Fruit fly (Drosophila melanogaster) whole organism, embryonic: ENCODE data around the gene her.

Experiments
- Aef1 ChIP-seq: fragments of 200-800 bp; sonication (Bioruptor generic); IDR thresholded peaks from 3 replicates; pipeline ENCODE4 v1.3.6; 2022; ENCODE audit warnings: missing biosample characterization, missing genetic modification characterization
- Antp ChIP-seq: fragments of 200-800 bp; sonication (Bioruptor generic); optimal IDR thresholded peaks from 3 replicates; lab custom pipeline; 2016; ENCODE audit warnings: missing biosample characterization, missing genetic modification characterization
- Atf3 ChIP-seq: fragments of 200-800 bp; sonication (Bioruptor generic); optimal IDR thresholded peaks from 3 replicates; lab custom pipeline; 2016; ENCODE audit warnings: missing biosample characterization, missing genetic modification characterization
- B-H1 ChIP-seq: fragments of 200-800 bp; sonication (Bioruptor generic); IDR thresholded peaks from 3 replicates; pipeline ENCODE4 v1.3.6; 2022; ENCODE audit warnings: missing biosample characterization, missing genetic modification characterization
- CG10274 ChIP-seq: fragments of 200-800 bp; sonication (Bioruptor generic); optimal IDR thresholded peaks from 3 replicates; lab custom pipeline; 2017; ENCODE audit warnings: missing biosample characterization, mild to moderate bottlenecking, missing genetic modification characterization
- CG11695 ChIP-seq: fragments of 200-800 bp; sonication (Bioruptor generic); IDR thresholded peaks from 3 replicates; pipeline ENCODE4 v1.3.6; 2022; ENCODE audit warnings: missing biosample characterization, missing genetic modification characterization
- CG12219 ChIP-seq: fragments of 200-800 bp; sonication (Bioruptor generic); optimal IDR thresholded peaks from 3 replicates; lab custom pipeline; 2018; ENCODE audit warnings: missing biosample characterization, mild to moderate bottlenecking, missing genetic modification characterization
- CG12659 ChIP-seq: fragments of 200-800 bp; sonication (Bioruptor generic); optimal IDR thresholded peaks from 3 replicates; lab custom pipeline; 2017; ENCODE audit warnings: mild to moderate bottlenecking, missing biosample characterization, missing genetic modification reagents, missing genetic modification characterization
- CG2678 ChIP-seq: fragments of 200-800 bp; sonication (Bioruptor generic); optimal IDR thresholded peaks from 3 replicates; lab custom pipeline; 2019; ENCODE audit warnings: missing biosample characterization, mild to moderate bottlenecking, missing genetic modification characterization, moderate library complexity
- CG30431 ChIP-seq: fragments of 200-800 bp; sonication (Bioruptor generic); optimal IDR thresholded peaks from 2 replicates; lab custom pipeline; 2017; ENCODE audit warnings: missing biosample characterization, missing genetic modification characterization
- CG3163 ChIP-seq: fragments of 200-800 bp; sonication (Bioruptor generic); optimal IDR thresholded peaks from 3 replicates; lab custom pipeline; 2016; ENCODE audit warnings: missing biosample characterization, missing genetic modification characterization
- CG7357 ChIP-seq: fragments of 200-800 bp; sonication (Bioruptor generic); IDR thresholded peaks from 3 replicates; pipeline ENCODE4 v1.3.6; 2022; ENCODE audit warnings: missing biosample characterization, missing genetic modification characterization
- CG9817 ChIP-seq: fragments of 200-800 bp; sonication (Bioruptor generic); optimal IDR thresholded peaks from 2 replicates; lab custom pipeline; 2018; ENCODE audit warnings: missing biosample characterization, mild to moderate bottlenecking, missing genetic modification characterization, moderate library complexity
- CrebB ChIP-seq: fragments of 200-800 bp; sonication (Bioruptor generic); optimal IDR thresholded peaks from 3 replicates; lab custom pipeline; 2018; ENCODE audit warnings: missing biosample characterization, mild to moderate bottlenecking, missing genetic modification characterization
- D19B ChIP-seq: fragments of 200-800 bp; sonication (Bioruptor generic); optimal IDR thresholded peaks from 2 replicates; lab custom pipeline; 2017; ENCODE audit warnings: missing biosample characterization, mild to moderate bottlenecking, missing genetic modification characterization
- Dbx ChIP-seq: fragments of 200-800 bp; sonication (Bioruptor generic); IDR thresholded peaks from 3 replicates; pipeline ENCODE4 v1.3.6; 2022; ENCODE audit warnings: missing biosample characterization, missing genetic modification characterization
- Deaf1 ChIP-seq: fragments of 200-800 bp; optimal IDR thresholded peaks from 3 replicates; lab custom pipeline; 2019; ENCODE audit warnings: missing biosample characterization, mild to moderate bottlenecking, missing genetic modification characterization, moderate library complexity
- Dfd ChIP-seq, 2 experiments: fragments of >200 bp; optimal IDR thresholded peaks; 2 replicates each; lab custom pipeline; 2017; ENCODE audit warnings: missing biosample characterization in 2 of 2, missing genetic modification characterization in 2 of 2
- Ets65A ChIP-seq: fragments of 200-800 bp; sonication (Bioruptor generic); peaks from one replicate; lab custom pipeline; 2016; ENCODE audit warnings: missing biosample characterization, missing genetic modification characterization
- Nf-YC ChIP-seq: fragments of 200-800 bp; optimal IDR thresholded peaks from 3 replicates; lab custom pipeline; 2019; ENCODE audit warnings: missing biosample characterization, mild to moderate bottlenecking, missing genetic modification characterization, moderate library complexity
- Optix ChIP-seq: fragments of 200-800 bp; sonication (Bioruptor generic); IDR thresholded peaks from 3 replicates; pipeline ENCODE4 v1.3.6; 2022; ENCODE audit warnings: missing biosample characterization, missing genetic modification characterization
- Rfx ChIP-seq: fragments of 200-800 bp; sonication (Bioruptor generic); IDR thresholded peaks from 2 replicates; pipeline ENCODE4 v1.3.6; 2022; ENCODE audit warnings: missing biosample characterization, missing genetic modification characterization
- Sox100B ChIP-seq: fragments of 200-800 bp; sonication (Bioruptor generic); optimal IDR thresholded peaks from 3 replicates; lab custom pipeline; 2018; ENCODE audit warnings: missing biosample characterization, mild to moderate bottlenecking, missing genetic modification characterization
- TFAM ChIP-seq: fragments of 200-800 bp; sonication (Bioruptor generic); optimal IDR thresholded peaks from 2 replicates; lab custom pipeline; 2017; ENCODE audit warnings: missing biosample characterization, missing genetic modification characterization, inconsistent platforms
- amos ChIP-seq: fragments of 200-800 bp; sonication (Bioruptor generic); IDR thresholded peaks from 2 replicates; pipeline ENCODE4 v1.3.6; 2022; ENCODE audit warnings: missing biosample characterization, missing genetic modification characterization; ENCODE audit not compliant: partially characterized antibody
- aop ChIP-seq: fragments of 200-800 bp; sonication (Bioruptor generic); IDR thresholded peaks from 2 replicates; pipeline ENCODE4 v1.3.6; 2022; ENCODE audit warnings: missing biosample characterization, missing genetic modification characterization
- bigmax ChIP-seq: fragments of 200-800 bp; sonication (Bioruptor generic); optimal IDR thresholded peaks from 2 replicates; lab custom pipeline; 2018; ENCODE audit warnings: missing biosample characterization, mild to moderate bottlenecking, missing genetic modification characterization
- crp ChIP-seq, 2 experiments: fragments of 200-800 bp; sonication (Bioruptor generic); optimal IDR thresholded peaks; 2 replicates in 1 of 2; 3 replicates in 1 of 2; lab custom pipeline; 2017; ENCODE audit warnings: missing biosample characterization in 2 of 2, missing genetic modification characterization in 2 of 2, mild to moderate bottlenecking in 1 of 2, moderate library complexity in 1 of 2
- dan ChIP-seq: fragments of 200-800 bp; sonication (Bioruptor generic); IDR thresholded peaks from 2 replicates; pipeline ENCODE4 v1.3.6; 2022; ENCODE audit warnings: missing biosample characterization, missing genetic modification characterization
- dmrt11E ChIP-seq: fragments of 200-800 bp; sonication (Bioruptor generic); optimal IDR thresholded peaks from 3 replicates; lab custom pipeline; 2018; ENCODE audit warnings: missing biosample characterization, mild to moderate bottlenecking, missing genetic modification characterization, moderate library complexity
- fd64A ChIP-seq: fragments of 200-800 bp; sonication (Bioruptor generic); optimal IDR thresholded peaks from 3 replicates; lab custom pipeline; 2018; ENCODE audit warnings: missing biosample characterization, mild to moderate bottlenecking, missing genetic modification characterization
- gro ChIP-seq: fragments of 200-800 bp; sonication (Bioruptor generic); optimal IDR thresholded peaks from 2 replicates; lab custom pipeline; 2016; ENCODE audit warnings: missing biosample characterization, missing genetic modification characterization
- gsb ChIP-seq: fragments of 200-800 bp; sonication (Bioruptor generic); IDR thresholded peaks from 2 replicates; pipeline ENCODE4 v1.3.6; 2022; ENCODE audit warnings: missing biosample characterization, missing genetic modification characterization
- h ChIP-seq: fragments of >200 bp; optimal IDR thresholded peaks from 2 replicates; lab custom pipeline; 2017
- ham ChIP-seq: fragments of 200-800 bp; sonication (Bioruptor generic); IDR thresholded peaks from 2 replicates; pipeline ENCODE4 v1.3.6; 2022; ENCODE audit warnings: missing biosample characterization, missing genetic modification characterization
- jing ChIP-seq: fragments of 200-800 bp; sonication (Bioruptor generic); optimal IDR thresholded peaks from 2 replicates; lab custom pipeline; 2018; ENCODE audit warnings: missing biosample characterization, mild to moderate bottlenecking, missing genetic modification characterization
- lmd ChIP-seq: fragments of 200-800 bp; sonication (Bioruptor generic); IDR thresholded peaks from 2 replicates; pipeline ENCODE4 v1.3.6; 2022; ENCODE audit warnings: missing biosample characterization, missing genetic modification characterization
- nerfin-2 ChIP-seq: fragments of 200-800 bp; sonication (Bioruptor generic); IDR thresholded peaks from 2 replicates; pipeline ENCODE4 v1.3.6; 2022; ENCODE audit warnings: missing biosample characterization, missing genetic modification characterization; ENCODE audit not compliant: partially characterized antibody
- nom ChIP-seq: fragments of 200-800 bp; sonication (Bioruptor generic); optimal IDR thresholded peaks from 2 replicates; lab custom pipeline; 2017; ENCODE audit warnings: missing biosample characterization, missing genetic modification characterization, mild to moderate bottlenecking, moderate library complexity, missing genetic modification reagents
- psq ChIP-seq: fragments of 200-800 bp; sonication (Bioruptor generic); optimal IDR thresholded peaks from 2 replicates; lab custom pipeline; 2017; ENCODE audit warnings: missing biosample characterization, missing genetic modification characterization
- ro ChIP-seq: fragments of 200-800 bp; sonication (Bioruptor generic); IDR thresholded peaks from 2 replicates; pipeline ENCODE4 v1.3.6; 2022; ENCODE audit warnings: missing biosample characterization, missing genetic modification characterization
- shn ChIP-seq: fragments of 200-800 bp; sonication (Bioruptor generic); optimal IDR thresholded peaks from 3 replicates; lab custom pipeline; 2016; ENCODE audit warnings: missing biosample characterization, missing genetic modification characterization
- stc ChIP-seq: fragments of 200-800 bp; sonication (Bioruptor generic); IDR thresholded peaks from 2 replicates; pipeline ENCODE4 v1.3.6; 2022; ENCODE audit warnings: missing biosample characterization, missing genetic modification characterization
- vnd ChIP-seq: fragments of 200-800 bp; sonication (Bioruptor generic); IDR thresholded peaks from 3 replicates; pipeline ENCODE4 v1.3.6; 2022; ENCODE audit warnings: missing biosample characterization, missing genetic modification characterization; ENCODE audit not compliant: partially characterized antibody
- zfh1 ChIP-seq: fragments of 200-800 bp; sonication (Bioruptor generic); IDR thresholded peaks from 3 replicates; pipeline ENCODE4 v1.3.6; 2022; ENCODE audit warnings: missing biosample characterization, missing genetic modification characterization

The her gene

DNA sequence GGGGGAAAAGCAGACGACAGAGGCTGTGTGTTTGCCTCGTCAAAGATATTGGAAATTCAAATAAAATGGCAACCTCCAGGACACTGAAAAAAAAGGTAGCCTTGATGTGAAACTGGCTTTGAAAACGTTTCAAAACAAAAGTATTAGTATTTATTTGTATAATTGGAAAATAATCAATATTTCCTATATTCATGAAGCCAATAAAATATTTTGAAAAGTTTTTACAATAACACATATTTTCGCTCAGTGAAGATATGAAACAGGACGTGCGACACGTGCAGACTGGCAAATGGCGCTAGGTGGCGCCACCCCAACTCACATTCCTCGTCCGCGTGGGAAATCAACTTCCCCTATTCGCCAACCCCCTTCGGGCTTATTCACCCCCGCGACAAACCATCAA, 29.2 kb upstream of the her start (continued):
- peak; percentile 46 for TF ChIP-seq CG9817 (tag; lab: Kevin White, UChicago)
- no peak for TF ChIP-seq fd64A (GFP tag; lab: Kevin White, UChicago)
- TF ChIP-seq CG11695 (GFP tag; lab: Robert Waterston, UW): 0 out of 3 replicates have a peak, but pooled peaks have one; percentile 47
- no peak for TF ChIP-seq gsb
- TF ChIP-seq amos (GFP tag; lab: Robert Waterston, UW): no peak
- TF ChIP-seq crp (GFP tag; optimal IDR thresholded peaks at IDR 0.05; lab: Kevin White, UChicago): no peak
- no peak for TF ChIP-seq nom (GFP tag; lab: Kevin White, UChicago)
- no peak for TF ChIP-seq nerfin-2 (GFP tag; lab: Robert Waterston, UW)
- peak; percentile 24 for TF ChIP-seq Deaf1 (tag; lab: Kevin White, UChicago)
- TF ChIP-seq stc (GFP tag; lab: Robert Waterston, UW): no peak
- peak; percentile 6 for TF ChIP-seq D19B (GFP tag; lab: Kevin White, UChicago)
- no peak for TF ChIP-seq Optix (GFP tag; lab: Robert Waterston, UW)
- no peak for TF ChIP-seq CG3163 (GFP tag; lab: Kevin White, UChicago)
- peak; percentile 40 for TF ChIP-seq CG12659
- TF ChIP-seq aop (GFP tag; lab: Robert Waterston, UW): no peak
- TF ChIP-seq Nf-YC: peak; percentile 36
- TF ChIP-seq CG12219 (GFP tag; lab: Kevin White, UChicago): peak; percentile 13
- no peak for TF ChIP-seq bigmax (GFP tag; lab: Kevin White, UChicago)
- peak; percentile 9 for TF ChIP-seq CG30431 (GFP tag; lab: Kevin White, UChicago)
- TF ChIP-seq jing (GFP tag; lab: Kevin White, UChicago): no peak
- TF ChIP-seq psq (GFP tag; lab: Kevin White, UChicago): no peak
- TF ChIP-seq Antp (GFP tag; lab: Kevin White, UChicago): no peak
- no peak for TF ChIP-seq vnd (GFP tag; lab: Robert Waterston, UW)
- TF ChIP-seq CG7357 (GFP tag; lab: Robert Waterston, UW): no peak
- TF ChIP-seq Sox100B (GFP tag; lab: Kevin White, UChicago): peak; percentile 24
- TF ChIP-seq TFAM (GFP tag; lab: Kevin White, UChicago): no peak
- no peak for TF ChIP-seq ham
- no peak for TF ChIP-seq dan (GFP tag; lab: Robert Waterston, UW)
- TF ChIP-seq Aef1: no peak
- peak; percentile 75 for TF ChIP-seq CG2678 (tag; lab: Kevin White, UChicago)
- TF ChIP-seq lmd (GFP tag; lab: Robert Waterston, UW): peak; percentile 58
- no peak for TF ChIP-seq ro
- no peak for TF ChIP-seq gro (GFP tag; lab: Kevin White, UChicago)
- TF ChIP-seq Atf3 (GFP tag; lab: Kevin White, UChicago): no peak
- TF ChIP-seq dmrt11E (tag; lab: Kevin White, UChicago): peak; percentile 7
- peak; percentile 57 for TF ChIP-seq Rfx (GFP tag; lab: Robert Waterston, UW)
- peak; percentile 60 for TF ChIP-seq Dbx
- no peak for TF ChIP-seq CG10274 (GFP tag; lab: Kevin White, UChicago)
- TF ChIP-seq h (lab: Kevin White, UChicago): no peak
- TF ChIP-seq shn (GFP tag; lab: Kevin White, UChicago): no peak
- no peak for TF ChIP-seq Dfd (GFP tag; optimal IDR thresholded peaks at IDR 0.05; lab: Kevin White, UChicago)
- TF ChIP-seq Ets65A (GFP tag; lab: Kevin White, UChicago): no peak
- no peak for TF ChIP-seq zfh1
- TF ChIP-seq CrebB (tag; lab: Kevin White, UChicago): no peak
- no peak for TF ChIP-seq B-H1 (GFP tag; lab: Robert Waterston, UW)
